Worm (Caenorhabditis elegans) whole organism, late embryonic: ENCODE data around the gene sox-4.

Experiments used
- ceh-6 ChIP-seq: fragments of 200-800 bp; sonication (Bioruptor generic); optimal IDR thresholded peaks from 2 replicates; lab custom pipeline; 2018; ENCODE audit warnings: mild to moderate bottlenecking, missing genetic modification characterization, missing compliant biosample characterization
- madf-2 ChIP-seq: sonication (generic microtip); optimal IDR thresholded peaks from 2 replicates; lab custom pipeline; 2017; ENCODE audit warnings: missing genetic modification characterization, missing compliant biosample characterization
- nfya-1 ChIP-seq: sonication (generic microtip); optimal IDR thresholded peaks from 2 replicates; lab custom pipeline; 2017; ENCODE audit warnings: missing genetic modification characterization, mild to moderate bottlenecking, missing compliant biosample characterization, antibody characterized with exemption, moderate library complexity
- nhr-11 ChIP-seq: fragments of 150-350 bp; optimal IDR thresholded peaks from 2 replicates; lab custom pipeline; 2014; ENCODE audit warnings: missing biosample characterization, missing genetic modification characterization
- tbx-2 ChIP-seq: sonication (generic microtip); optimal IDR thresholded peaks from 2 replicates; lab custom pipeline; 2016; ENCODE audit warnings: missing genetic modification characterization, missing compliant biosample characterization

DNA sequence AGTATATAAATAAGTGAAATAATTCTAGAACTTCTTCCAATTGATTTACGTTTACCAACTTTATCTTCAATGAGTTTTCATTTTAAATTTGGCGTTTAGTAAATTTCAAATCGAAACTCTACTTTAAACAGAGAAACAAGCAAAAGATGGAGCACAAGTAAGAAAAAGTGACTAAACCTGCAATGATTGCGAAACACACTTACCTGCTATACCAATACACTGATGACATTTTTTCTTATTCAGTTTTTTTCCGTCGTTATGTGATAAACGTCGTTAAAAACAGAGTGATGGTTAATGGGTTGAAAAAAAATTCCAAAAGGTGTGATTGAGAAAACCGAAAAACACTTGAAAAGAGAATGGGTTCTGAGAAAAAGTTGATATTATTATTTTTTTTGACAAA lies 35.0 kb downstream of the sox-4 start:
- TF ChIP-seq ceh-6 (GFP tag; lab: Kevin White, UChicago), result no peak
- no peak for TF ChIP-seq tbx-2 (tag; lab: Kevin White, UChicago)
- no peak for TF ChIP-seq nfya-1
- no peak for TF ChIP-seq nhr-11
- no peak for TF ChIP-seq madf-2 (tag; lab: Kevin White, UChicago)
